Fruit fly (Drosophila melanogaster): ENCODE measurements around the gene CG12746.
A peak's percentile ranks its signal among the peaks of the same experiment; 100 is the strongest.

Gene CG12746

dm6 chr3R:5565623-5566022 lies 958 bp downstream of the CG12746 start (continued):
- TF ChIP-seq Bteb2 (GFP tag; optimal IDR thresholded peaks at IDR 0.05) (peak; percentile 31), CG4328 (GFP tag; optimal IDR thresholded peaks at IDR 0.05) (no peak), CG3163 (GFP tag; optimal IDR thresholded peaks at IDR 0.05) (peak; percentile 44), CG2129 (GFP tag; IDR thresholded peaks at IDR 0.05; ENCODE audit: partially characterized antibody) (no peak), CG8281 (tag; optimal IDR thresholded peaks at IDR 0.05) (peak; percentile 62), CG15601 (tag; optimal IDR thresholded peaks at IDR 0.05) (peak; percentile 33), Dp (GFP tag; optimal IDR thresholded peaks at IDR 0.05) (no peak), fd64A (GFP tag; optimal IDR thresholded peaks at IDR 0.05) (peak; percentile 51), CG10366 (GFP tag; IDR thresholded peaks at IDR 0.05) (peak; percentile 87), NfI (GFP tag; optimal IDR thresholded peaks at IDR 0.05) (peak; percentile 81), yki (optimal IDR thresholded peaks at IDR 0.05) (no peak), corto (GFP tag; optimal IDR thresholded peaks at IDR 0.05) (no peak), CG10565 (GFP tag; optimal IDR thresholded peaks at IDR 0.05) (no peak), bsh (GFP tag; optimal IDR thresholded peaks at IDR 0.05) (peak in 1 of 2 experiments; percentile 83), scrt (GFP tag; optimal IDR thresholded peaks at IDR 0.05) (peak; percentile 60), Pdp1 (GFP tag; optimal IDR thresholded peaks at IDR 0.05) (peak; percentile 74 to 78), Elba2 (GFP tag; optimal IDR thresholded peaks at IDR 0.05) (no peak), CG11093 (GFP tag; IDR thresholded peaks at IDR 0.05) (peak; percentile 49; the same call in 1 of the 3 replicates), az2 (GFP tag; optimal IDR thresholded peaks at IDR 0.05) (peak; percentile 74), Meics (GFP tag; optimal IDR thresholded peaks at IDR 0.05) (peak; percentile 79), CG1024 (GFP tag; IDR thresholded peaks at IDR 0.05) (peak; percentile 76), eyg (GFP tag; optimal IDR thresholded peaks at IDR 0.05) (peak; percentile 77), sna (GFP tag; IDR thresholded peaks at IDR 0.05; ENCODE audit: partially characterized antibody) (no peak), CG30403 (GFP tag; optimal IDR thresholded peaks at IDR 0.05) (peak; percentile 71), CG9727 (GFP tag; optimal IDR thresholded peaks at IDR 0.05) (peak; percentile 77), Bdp1 (GFP tag; optimal IDR thresholded peaks at IDR 0.05) (peak; percentile 69), onecut (GFP tag; IDR thresholded peaks at IDR 0.05) (peak; percentile 54), CG31224 (GFP tag; IDR thresholded peaks at IDR 0.05) (peak; percentile 72), PHDP (tag; optimal IDR thresholded peaks at IDR 0.05) (peak; percentile 76), CG15011 (GFP tag; optimal IDR thresholded peaks at IDR 0.05) (peak; percentile 69), CG17361 (GFP tag; IDR thresholded peaks at IDR 0.05) (peak; percentile 79), ken (GFP tag; IDR thresholded peaks at IDR 0.05) (peak; percentile 92), BtbVII (GFP tag; optimal IDR thresholded peaks at IDR 0.05) (peak; percentile 62), lov (optimal IDR thresholded peaks at IDR 0.05) (no peak), lov (GFP tag; IDR thresholded peaks at IDR 0.05) (peak; percentile 66; the same call in 1 of the 3 replicates), CG12942 (GFP tag; optimal IDR thresholded peaks at IDR 0.05) (peak; percentile 56), CG3847 (GFP tag; IDR thresholded peaks at IDR 0.05) (peak; percentile 82), ewg (GFP tag; optimal IDR thresholded peaks at IDR 0.05) (peak; percentile 69), NFAT (GFP tag; IDR thresholded peaks at IDR 0.05) (peak; percentile 84), CG2889 (GFP tag; IDR thresholded peaks at IDR 0.05) (peak; percentile 73; the same call in 2 of the 3 replicates), Dbx (GFP tag; IDR thresholded peaks at IDR 0.05) (peak; percentile 85), Ssrp (tag; optimal IDR thresholded peaks at IDR 0.05) (peak; percentile 71), YL-1 (GFP tag; optimal IDR thresholded peaks at IDR 0.05) (no peak), CG9609 (GFP tag; optimal IDR thresholded peaks at IDR 0.05) (peak; percentile 81), Adf1 (GFP tag; IDR thresholded peaks at IDR 0.05) (peak; percentile 67), trem (tag; optimal IDR thresholded peaks at IDR 0.05) (no peak), CG16779 (GFP tag; IDR thresholded peaks at IDR 0.05) (peak; percentile 71; the same call in 1 of the 2 replicates), Asciz (GFP tag; optimal IDR thresholded peaks at IDR 0.05) (peak; percentile 78), p53 (GFP tag; optimal IDR thresholded peaks at IDR 0.05) (peak; percentile 10), abd-A (tag; optimal IDR thresholded peaks at IDR 0.05) (no peak), odd (GFP tag; optimal IDR thresholded peaks at IDR 0.05) (peak; percentile 57)

Data from whole organism, embryonic.